Comparison of ENCODE assay signal across 2 fruit fly cellular contexts in genomic region chr3R:6027674-6028073, dm6.
A peak's percentile ranks its signal among the peaks of the same experiment; 100 is the strongest.
TF ChIP-seq lines count a peak whose summit lies in the region.

No protein-coding gene starts in this region.

- no peak for TF ChIP-seq CTCF in whole organism, embryonic (GFP tag; optimal IDR thresholded peaks at IDR 0.05; lab: Kevin White, UChicago)

TF ChIP-seq in whole organism, embryonic, 481 proteins besides CTCF, POLR2A, EP300 and RAD21:
- TF ChIP-seq Xrp1 (GFP tag; IDR thresholded peaks at IDR 0.05; lab: Robert Waterston, UW) (no peak), hth (optimal IDR thresholded peaks at IDR 0.05; lab: Kevin White, UChicago) (no peak), Ets65A (GFP tag; lab: Kevin White, UChicago) (peak; percentile 91)

TF ChIP-seq in whole organism, prepupa, 60 proteins besides CTCF, POLR2A, EP300 and RAD21:
- TF ChIP-seq pdm3 (GFP tag; optimal IDR thresholded peaks at IDR 0.05; lab: Kevin White, UChicago) (no peak), svp (GFP tag; lab: Kevin White, UChicago) (peak; percentile 68)
TF ChIP-seq in whole organism, prepupa: peak in this region for 1.
